Worm (Caenorhabditis elegans): ENCODE measurements around the gene F17C11.26.

DNA sequence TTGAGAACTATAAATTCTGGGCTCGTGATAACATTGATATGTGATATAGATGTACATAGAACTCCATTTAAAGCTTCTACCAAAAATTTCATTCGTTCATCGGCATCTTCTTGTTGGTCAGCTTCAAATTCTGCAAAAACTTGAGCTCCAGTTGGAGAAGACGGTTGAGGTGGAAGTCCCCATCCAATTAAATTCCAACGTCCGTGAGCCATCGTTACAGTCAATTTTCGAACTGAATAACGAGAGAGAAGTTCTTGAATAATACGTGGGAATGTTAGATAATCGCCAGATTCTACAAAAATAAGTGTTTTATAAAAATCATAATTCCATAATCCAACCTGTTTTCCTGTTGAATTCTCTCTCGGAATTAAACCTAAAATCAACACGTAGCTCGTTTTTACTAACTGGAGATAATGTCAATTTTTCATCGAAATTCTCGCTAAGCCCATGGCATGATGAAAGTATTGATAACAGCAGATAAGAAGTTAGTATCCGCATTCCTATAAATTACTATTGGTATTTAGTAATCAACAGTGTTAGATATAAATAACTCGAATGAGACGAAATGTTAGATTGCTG is 17.2 kb downstream of the F17C11.26 start, which contains the start of gene pigt-1:
- TF ChIP-seq pha-4 (tag; optimal IDR thresholded peaks at IDR 0.05) (no peak), nhr-11 (tag; optimal IDR thresholded peaks at IDR 0.05) (no peak), F13H6.1 (tag; optimal IDR thresholded peaks at IDR 0.05) (no peak), pqm-1 (tag; optimal IDR thresholded peaks at IDR 0.05) (no peak), sox-2 (GFP tag; IDR thresholded peaks at IDR 0.05) (no peak), elt-2 (tag; optimal IDR thresholded peaks at IDR 0.05) (no peak), K02D7.2 (tag; optimal IDR thresholded peaks at IDR 0.05) (no peak), ceh-45 (GFP tag; IDR thresholded peaks at IDR 0.05) (no peak), madf-2 (tag; optimal IDR thresholded peaks at IDR 0.05) (no peak), hlh-15 (tag; optimal IDR thresholded peaks at IDR 0.05) (no peak), ceh-48 (tag; optimal IDR thresholded peaks at IDR 0.05) (no peak), hlh-6 (tag; optimal IDR thresholded peaks at IDR 0.05) (no peak), ceh-19 (GFP tag; optimal IDR thresholded peaks at IDR 0.05) (no peak)

Data from whole organism, late embryonic.